Worm (Caenorhabditis elegans) whole organism, L4 larva: ENCODE data around the gene got-2.2.

Experiments
- D1046.2 ChIP-seq: fragments of 200-800 bp; sonication (Bioruptor generic); IDR thresholded peaks from 2 replicates; pipeline ENCODE4 v1.3.6; 2022; ENCODE audit warnings: missing genetic modification characterization, missing compliant biosample characterization
- F10B5.3 ChIP-seq: sonication (generic microtip); optimal IDR thresholded peaks from 2 replicates; lab custom pipeline; 2016; ENCODE audit warnings: mild to moderate bottlenecking, missing genetic modification characterization, missing compliant biosample characterization
- F26F4.8 ChIP-seq: fragments of 200-800 bp; sonication (Bioruptor generic); conservative IDR thresholded peaks from 2 replicates; pipeline ENCODE4 v1.3.6; 2022; ENCODE audit warnings: missing genetic modification characterization, missing compliant biosample characterization
- Y105C5A.15 ChIP-seq: fragments of 200-800 bp; sonication (Bioruptor generic); IDR thresholded peaks from 2 replicates; pipeline ENCODE4 v1.3.6; 2022; ENCODE audit warnings: missing genetic modification characterization, missing compliant biosample characterization
- ZK337.2 ChIP-seq: fragments of 200-800 bp; sonication (Bioruptor generic); IDR thresholded peaks from 2 replicates; pipeline ENCODE4 v1.3.6; 2022; ENCODE audit warnings: missing genetic modification reagents, missing genetic modification characterization, missing compliant biosample characterization
- aly-2 ChIP-seq: sonication (generic microtip); optimal IDR thresholded peaks from 2 replicates; lab custom pipeline; 2018; ENCODE audit warnings: missing biosample characterization, missing genetic modification characterization
- attf-4 ChIP-seq: sonication (generic microtip); optimal IDR thresholded peaks from 3 replicates; lab custom pipeline; 2017; ENCODE audit warnings: missing biosample characterization, missing genetic modification characterization
- ces-1 ChIP-seq: fragments of 150-350 bp; sonication (generic microtip); optimal IDR thresholded peaks from 4 replicates; lab custom pipeline; 2014; ENCODE audit warnings: missing biosample characterization, missing genetic modification reagents, missing genetic modification characterization
- daf-12 ChIP-seq: fragments of 150-350 bp; optimal IDR thresholded peaks from 2 replicates; lab custom pipeline; 2014; ENCODE audit warnings: missing biosample characterization, missing genetic modification reagents, missing genetic modification characterization
- daf-16 ChIP-seq, 3 experiments: sonication (generic microtip); optimal IDR thresholded peaks; 2 replicates each; lab custom pipeline; 2016 to 2017; ENCODE audit warnings: missing genetic modification characterization in 3 of 3, missing genetic modification reagents in 3 of 3, mild to moderate bottlenecking in 2 of 3, missing compliant biosample characterization in 2 of 3, missing biosample characterization in 1 of 3, moderate library complexity in 1 of 3
- daf-19 ChIP-seq: fragments of 200-800 bp; sonication (Bioruptor generic); conservative IDR thresholded peaks from 2 replicates; pipeline ENCODE4 v1.3.6; 2022; ENCODE audit warnings: missing genetic modification characterization, missing compliant biosample characterization
- dmd-6 ChIP-seq: fragments of 200-800 bp; sonication (Bioruptor generic); IDR thresholded peaks from 2 replicates; pipeline ENCODE4 v1.3.6; 2022; ENCODE audit warnings: missing genetic modification reagents, missing genetic modification characterization, missing compliant biosample characterization
- dmd-9 ChIP-seq: fragments of 200-800 bp; sonication (Bioruptor generic); IDR thresholded peaks from 2 replicates; pipeline ENCODE4 v1.3.6; 2022; ENCODE audit warnings: missing genetic modification reagents, missing genetic modification characterization, missing compliant biosample characterization
- egl-27 ChIP-seq: sonication (generic microtip); optimal IDR thresholded peaks from 3 replicates; lab custom pipeline; 2017; ENCODE audit warnings: missing biosample characterization, missing genetic modification reagents, missing genetic modification characterization
- egl-43 ChIP-seq: fragments of 200-800 bp; sonication (Bioruptor generic); IDR thresholded peaks from 2 replicates; pipeline ENCODE4 v1.3.6; 2022; ENCODE audit warnings: missing genetic modification reagents, missing genetic modification characterization, missing compliant biosample characterization
- fos-1 ChIP-seq: fragments of 150-350 bp; optimal IDR thresholded peaks from 2 replicates; lab custom pipeline; 2014; ENCODE audit warnings: missing biosample characterization, missing genetic modification characterization
- gei-8 ChIP-seq: fragments of 200-800 bp; sonication (Bioruptor generic); optimal IDR thresholded peaks from 2 replicates; lab custom pipeline; 2018; ENCODE audit warnings: mild to moderate bottlenecking, missing genetic modification characterization, missing compliant biosample characterization
- hif-1 ChIP-seq, 2 experiments: sonication (generic microtip); optimal IDR thresholded peaks; 2 replicates each; lab custom pipeline; 2016 to 2017; ENCODE audit warnings: missing compliant biosample characterization in 2 of 2, missing genetic modification characterization in 2 of 2, missing genetic modification reagents in 2 of 2, missing genotype in 2 of 2, mild to moderate bottlenecking in 1 of 2
- hlh-11 ChIP-seq: fragments of 200-800 bp; sonication (Bioruptor generic); optimal IDR thresholded peaks from 2 replicates; lab custom pipeline; 2018; ENCODE audit warnings: mild to moderate bottlenecking, missing genetic modification characterization, missing compliant biosample characterization
- hmg-1.1 ChIP-seq: fragments of 200-800 bp; sonication (Bioruptor generic); IDR thresholded peaks from 2 replicates; pipeline ENCODE4 v1.3.6; 2022; ENCODE audit warnings: missing genetic modification reagents, missing genetic modification characterization, missing compliant biosample characterization
- jun-1 ChIP-seq: fragments of 150-350 bp; optimal IDR thresholded peaks from 2 replicates; lab custom pipeline; 2014; ENCODE audit warnings: missing biosample characterization, missing genetic modification reagents, missing genetic modification characterization
- lin-1 ChIP-seq: fragments of 200-800 bp; sonication (Bioruptor generic); IDR thresholded peaks from 2 replicates; pipeline ENCODE4 v1.3.6; 2022; ENCODE audit warnings: missing genetic modification reagents, missing genetic modification characterization, missing compliant biosample characterization
- lin-13 ChIP-seq: fragments of 150-350 bp; optimal IDR thresholded peaks from 2 replicates; lab custom pipeline; 2014; ENCODE audit warnings: missing biosample characterization, missing genetic modification reagents, missing genetic modification characterization
- lin-29 ChIP-seq: fragments of 200-800 bp; sonication (Bioruptor generic); IDR thresholded peaks from 2 replicates; pipeline ENCODE4 v1.3.6; 2022; ENCODE audit warnings: missing genetic modification reagents, missing genetic modification characterization, missing compliant biosample characterization
- lin-38 ChIP-seq: fragments of 200-800 bp; sonication (Bioruptor generic); IDR thresholded peaks from 2 replicates; pipeline ENCODE4 v1.3.6; 2022; ENCODE audit warnings: missing genetic modification reagents, missing genetic modification characterization, missing compliant biosample characterization
- lsy-2 ChIP-seq, 2 experiments: fragments of 150-350 bp in 1 of 2; sonication (generic microtip) in 1 of 2; optimal IDR thresholded peaks; 2 replicates each; lab custom pipeline; 2014 to 2017; ENCODE audit warnings: missing biosample characterization in 2 of 2, missing genetic modification characterization in 2 of 2
- mes-2 ChIP-seq: sonication (generic microtip); optimal IDR thresholded peaks from 2 replicates; lab custom pipeline; 2016; ENCODE audit warnings: missing genotype, mild to moderate bottlenecking, missing genetic modification characterization, missing compliant biosample characterization; ENCODE audit not compliant: poor library complexity, severe bottlenecking
- mxl-3 ChIP-seq: fragments of 200-800 bp; sonication (Bioruptor generic); optimal IDR thresholded peaks from 2 replicates; lab custom pipeline; 2018; ENCODE audit warnings: mild to moderate bottlenecking, missing genetic modification characterization, missing compliant biosample characterization
- nhr-102 ChIP-seq: sonication (generic microtip); optimal IDR thresholded peaks from 2 replicates; lab custom pipeline; 2016; ENCODE audit warnings: mild to moderate bottlenecking, missing genetic modification characterization, moderate library complexity, missing compliant biosample characterization
- nhr-237 ChIP-seq: sonication (generic microtip); optimal IDR thresholded peaks from 2 replicates; lab custom pipeline; 2017; ENCODE audit warnings: missing biosample characterization, missing genetic modification characterization
- nhr-25 ChIP-seq: sonication (generic microtip); optimal IDR thresholded peaks from 2 replicates; lab custom pipeline; 2017; ENCODE audit warnings: missing genetic modification characterization, mild to moderate bottlenecking, missing compliant biosample characterization, antibody characterized with exemption, moderate library complexity, borderline replicate concordance; ENCODE audit not compliant: insufficient read depth
- nhr-41 ChIP-seq: fragments of 200-800 bp; sonication (Bioruptor generic); IDR thresholded peaks from 2 replicates; pipeline ENCODE4 v1.3.6; 2022; ENCODE audit warnings: missing genetic modification reagents, missing genetic modification characterization, missing compliant biosample characterization
- nhr-42 ChIP-seq: fragments of 200-800 bp; sonication (Bioruptor generic); IDR thresholded peaks from 2 replicates; pipeline ENCODE4 v1.3.6; 2022; ENCODE audit warnings: missing genetic modification characterization, missing compliant biosample characterization
- nhr-48 ChIP-seq: sonication (generic microtip); optimal IDR thresholded peaks from 2 replicates; lab custom pipeline; 2016; ENCODE audit warnings: mild to moderate bottlenecking, missing genetic modification characterization, missing compliant biosample characterization
- nhr-76 ChIP-seq: fragments of 150-350 bp; optimal IDR thresholded peaks from 2 replicates; lab custom pipeline; 2014; ENCODE audit warnings: missing biosample characterization, missing genetic modification characterization
- pqm-1 ChIP-seq: sonication (generic microtip); optimal IDR thresholded peaks from 2 replicates; lab custom pipeline; 2017; ENCODE audit warnings: missing biosample characterization, missing genetic modification characterization
- rbr-2 ChIP-seq: sonication (generic microtip); optimal IDR thresholded peaks from 2 replicates; lab custom pipeline; 2016; ENCODE audit warnings: missing genotype, missing genetic modification characterization, missing compliant biosample characterization
- saeg-2 ChIP-seq: fragments of 200-800 bp; sonication (Bioruptor generic); IDR thresholded peaks from 2 replicates; pipeline ENCODE4 v1.3.6; 2022; ENCODE audit warnings: missing genetic modification reagents, missing genetic modification characterization, missing compliant biosample characterization
- sdz-12 ChIP-seq: fragments of 200-800 bp; sonication (Bioruptor generic); optimal IDR thresholded peaks from 2 replicates; lab custom pipeline; 2018; ENCODE audit warnings: mild to moderate bottlenecking, missing genetic modification characterization, missing compliant biosample characterization
- skn-1 ChIP-seq: fragments of 150-350 bp; optimal IDR thresholded peaks from 2 replicates; lab custom pipeline; 2014; ENCODE audit warnings: missing biosample characterization, missing genetic modification characterization
- snpc-1.2 ChIP-seq: fragments of 200-800 bp; sonication (Bioruptor generic); IDR thresholded peaks from 2 replicates; pipeline ENCODE4 v1.3.6; 2022; ENCODE audit warnings: missing genetic modification reagents, missing genetic modification characterization, missing compliant biosample characterization
- spr-1 ChIP-seq: sonication (generic microtip); optimal IDR thresholded peaks from 2 replicates; lab custom pipeline; 2016; ENCODE audit warnings: mild to moderate bottlenecking, missing genetic modification characterization, missing compliant biosample characterization
- spr-3 ChIP-seq: fragments of 200-800 bp; sonication (Bioruptor generic); optimal IDR thresholded peaks from 2 replicates; lab custom pipeline; 2018; ENCODE audit warnings: mild to moderate bottlenecking, missing genetic modification characterization, missing compliant biosample characterization
- unc-130 ChIP-seq: sonication (generic microtip); optimal IDR thresholded peaks from 2 replicates; lab custom pipeline; 2016; ENCODE audit warnings: missing genetic modification reagents, missing genetic modification characterization, missing compliant biosample characterization
- zfp-2 ChIP-seq: sonication (generic microtip); optimal IDR thresholded peaks from 2 replicates; lab custom pipeline; 2016; ENCODE audit warnings: mild to moderate bottlenecking, missing genetic modification characterization, missing compliant biosample characterization
- zfp-3 ChIP-seq: fragments of 200-800 bp; sonication (Bioruptor generic); conservative IDR thresholded peaks from 2 replicates; pipeline ENCODE4 v1.3.6; 2022; ENCODE audit warnings: missing genetic modification reagents, missing genetic modification characterization, missing compliant biosample characterization
- zip-11 ChIP-seq: fragments of 200-800 bp; sonication (Bioruptor generic); IDR thresholded peaks from 2 replicates; pipeline ENCODE4 v1.3.6; 2022; ENCODE audit warnings: missing genetic modification characterization, missing compliant biosample characterization
- zip-2 ChIP-seq: fragments of 150-350 bp; optimal IDR thresholded peaks from 2 replicates; lab custom pipeline; 2014; ENCODE audit warnings: missing biosample characterization, missing genetic modification characterization
- ztf-11 ChIP-seq: fragments of 150-350 bp; optimal IDR thresholded peaks from 2 replicates; lab custom pipeline; 2014; ENCODE audit warnings: missing biosample characterization, missing genetic modification characterization

got-2.2 gene

ce11 chrX:6253899-6254670 lies 13.3 kb downstream of the got-2.2 start (continued):
- TF ChIP-seq ces-1 (no peak), rbr-2 (tag; lab: Kevin White, UChicago) (peak; percentile 62), nhr-102 (tag; lab: Kevin White, UChicago) (peak; percentile 73), gei-8 (peak; percentile 61), D1046.2 (GFP tag; lab: Robert Waterston, UW) (no peak), snpc-1.2 (GFP tag; lab: Robert Waterston, UW) (no peak; the same call in 1 of the 2 replicates), F26F4.8 (GFP tag; lab: Robert Waterston, UW) (no peak), nhr-237 (tag; lab: Kevin White, UChicago) (no peak), fos-1 (no peak), nhr-42 (peak; percentile 30; the same call in 1 of the 2 replicates), zfp-3 (GFP tag; lab: Robert Waterston, UW) (peak; percentile 68), nhr-25 (tag; lab: Kevin White, UChicago) (peak; percentile 54), aly-2 (tag; lab: Kevin White, UChicago) (no peak), nhr-76 (tag; lab: Kevin White, UChicago) (peak; percentile 42), Y105C5A.15 (GFP tag; lab: Robert Waterston, UW) (no peak), ZK337.2 (GFP tag; lab: Robert Waterston, UW) (no peak; the same call in 1 of the 2 replicates), lin-13 (GFP tag; lab: Kevin White, UChicago) (no peak), dmd-9 (GFP tag; lab: Robert Waterston, UW) (no peak), spr-1 (tag; lab: Kevin White, UChicago) (peak; percentile 32), hif-1 (tag; optimal IDR thresholded peaks at IDR 0.05; lab: Kevin White, UChicago) (peak in 1 of 2 experiments; percentile 90), saeg-2 (peak; percentile 61; the same call in 1 of the 2 replicates), unc-130 (GFP tag; lab: Kevin White, UChicago) (no peak), egl-43 (0 out of 2 replicates have a peak, but pooled peaks have one; percentile 61), mxl-3 (GFP tag; lab: Kevin White, UChicago) (peak; percentile 73), daf-12 (tag; lab: Kevin White, UChicago) (no peak), zip-11 (no peak), lin-38 (GFP tag; lab: Robert Waterston, UW) (peak; percentile 25), lin-1 (GFP tag; lab: Robert Waterston, UW) (no peak), lin-29 (no peak), hlh-11 (tag; lab: Kevin White, UChicago) (peak; percentile 86), daf-19 (GFP tag; lab: Robert Waterston, UW) (no peak), F10B5.3 (no peak), ztf-11 (no peak), lsy-2 (tag; optimal IDR thresholded peaks at IDR 0.05; lab: Kevin White, UChicago) (peak; percentile 1 to 46), spr-3 (GFP tag; lab: Kevin White, UChicago) (peak; percentile 43), sdz-12 (GFP tag; lab: Kevin White, UChicago) (no peak), nhr-48 (peak; percentile 1), zfp-2 (tag; lab: Kevin White, UChicago) (no peak), skn-1 (tag; lab: Kevin White, UChicago) (no peak), attf-4 (tag; lab: Kevin White, UChicago) (no peak), dmd-6 (peak; percentile 62), nhr-41 (GFP tag; lab: Robert Waterston, UW) (no peak), hmg-1.1 (GFP tag; lab: Robert Waterston, UW) (0 out of 2 replicates have a peak, but pooled peaks have one; percentile 46), mes-2 (tag; lab: Kevin White, UChicago) (peak; percentile 60), pqm-1 (tag; lab: Kevin White, UChicago) (no peak), daf-16 (GFP tag; optimal IDR thresholded peaks at IDR 0.05; lab: Kevin White, UChicago) (peak in 1 of 2 experiments; percentile 79), daf-16 (tag; optimal IDR thresholded peaks at IDR 0.05; lab: Kevin White, UChicago) (peak; percentile 87), egl-27 (tag; lab: Kevin White, UChicago) (no peak), zip-2 (tag; lab: Kevin White, UChicago) (no peak), jun-1 (tag; lab: Kevin White, UChicago) (peak; percentile 25)
